Worm (Caenorhabditis elegans) whole organism, L1 larva: ENCODE measurements around the gene rtfo-1.

Experiments used
- C34B4.2 ChIP-seq: sonication (generic microtip); optimal IDR thresholded peaks from 2 replicates; lab custom pipeline; 2017; ENCODE audit warnings: mild to moderate bottlenecking, missing genetic modification characterization, missing compliant biosample characterization
- aha-1 ChIP-seq: fragments of 150-350 bp; optimal IDR thresholded peaks from 2 replicates; lab custom pipeline; 2014; ENCODE audit warnings: missing biosample characterization, missing genetic modification characterization
- ama-1 ChIP-seq: fragments of 150-350 bp; optimal IDR thresholded peaks from 2 replicates; lab custom pipeline; 2014
- ceh-82 ChIP-seq, 3 experiments: fragments of 150-350 bp in 1 of 3; sonication (generic microtip) in 2 of 3; optimal IDR thresholded peaks; 2 replicates each; lab custom pipeline; 2014 to 2017; ENCODE audit warnings: missing biosample characterization in 3 of 3, missing genetic modification characterization in 3 of 3
- ces-1 ChIP-seq: fragments of 150-350 bp; optimal IDR thresholded peaks from 2 replicates; lab custom pipeline; 2014; ENCODE audit warnings: missing biosample characterization, missing genetic modification reagents, missing genetic modification characterization
- dsc-1 ChIP-seq: sonication (generic microtip); optimal IDR thresholded peaks from 2 replicates; lab custom pipeline; 2016; ENCODE audit warnings: mild to moderate bottlenecking, missing genetic modification characterization, missing compliant biosample characterization
- egl-27 ChIP-seq, 2 experiments: fragments of 150-350 bp in 1 of 2; sonication (generic microtip); optimal IDR thresholded peaks; 3 replicates each; lab custom pipeline; 2017 to 2018; ENCODE audit warnings: missing biosample characterization in 2 of 2, missing genetic modification characterization in 2 of 2, missing genetic modification reagents in 2 of 2
- mdl-1 ChIP-seq, 2 experiments: fragments of 150-350 bp; optimal IDR thresholded peaks; 2 replicates each; lab custom pipeline; 2014 to 2017; ENCODE audit warnings: missing biosample characterization in 2 of 2, missing genetic modification characterization in 2 of 2, inconsistent platforms in 1 of 2
- mep-1 ChIP-seq: fragments of 150-350 bp; optimal IDR thresholded peaks from 2 replicates; lab custom pipeline; 2014; ENCODE audit warnings: missing biosample characterization, missing genetic modification characterization
- pqm-1 ChIP-seq: sonication (generic microtip); optimal IDR thresholded peaks from 3 replicates; lab custom pipeline; 2017; ENCODE audit warnings: missing biosample characterization, missing genetic modification characterization
- sptf-1 ChIP-seq: fragments of 150-350 bp; optimal IDR thresholded peaks from 2 replicates; lab custom pipeline; 2014; ENCODE audit warnings: missing biosample characterization, missing genetic modification characterization
- unc-86 ChIP-seq: sonication (generic microtip); optimal IDR thresholded peaks from 2 replicates; lab custom pipeline; 2016; ENCODE audit warnings: missing genetic modification characterization, missing compliant biosample characterization

- no peak for TF ChIP-seq unc-86 (tag; lab: Kevin White, UChicago)
- no peak for TF ChIP-seq egl-27 (tag; optimal IDR thresholded peaks at IDR 0.05; lab: Kevin White, UChicago)
- TF ChIP-seq pqm-1 (tag; lab: Kevin White, UChicago), result no peak
- TF ChIP-seq ces-1 (GFP tag; lab: Kevin White, UChicago), result no peak
- TF ChIP-seq aha-1 (tag; lab: Kevin White, UChicago), result no peak
- no peak for TF ChIP-seq ceh-82 (tag; optimal IDR thresholded peaks at IDR 0.05; lab: Kevin White, UChicago)
- TF ChIP-seq mdl-1 (tag; optimal IDR thresholded peaks at IDR 0.05; lab: Kevin White, UChicago), result no peak
- no peak for TF ChIP-seq mep-1
- TF ChIP-seq C34B4.2, result no peak
- no peak for TF ChIP-seq dsc-1
- no peak for TF ChIP-seq ama-1 (lab: Kevin White, UChicago)
- TF ChIP-seq sptf-1 (tag; lab: Kevin White, UChicago), result no peak
Measured at ce11 chrV:9619850-9620249, 37.4 kb upstream of the rtfo-1 start, which contains the start of gene idpc-6.
